Worm (Caenorhabditis elegans): ENCODE data around the gene clc-29.

The clc-29 gene

DNA sequence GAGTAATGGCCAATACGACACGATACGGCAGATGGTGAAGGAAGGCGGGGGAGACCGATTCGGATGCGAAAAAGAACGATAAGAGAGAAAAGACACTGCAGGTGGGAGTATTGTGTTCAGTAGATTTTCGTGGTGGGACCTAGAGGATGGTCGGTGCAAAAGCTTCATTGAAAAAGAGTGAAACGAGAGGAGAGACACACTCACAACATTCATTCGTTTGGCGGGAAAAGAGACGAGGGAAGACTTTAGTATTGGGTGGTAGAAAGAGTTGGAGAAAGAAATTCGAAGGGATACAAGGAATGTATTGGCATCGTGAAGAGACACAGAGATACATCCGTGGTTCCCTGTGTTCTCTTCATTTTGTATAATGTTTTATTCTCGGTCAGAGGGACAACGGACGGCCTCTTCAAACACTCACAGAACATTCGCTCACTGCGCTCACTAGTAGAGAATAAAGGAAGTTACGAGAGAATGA is 8.7 kb upstream of the clc-29 start (continued):
- TF ChIP-seq ZK337.2 (GFP tag; IDR thresholded peaks at IDR 0.05) (no peak), ztf-7 (tag; optimal IDR thresholded peaks at IDR 0.05) (peak; percentile 50), T20F7.1 (GFP tag; optimal IDR thresholded peaks at IDR 0.05) (peak; percentile 72), unc-62 (GFP tag; optimal IDR thresholded peaks at IDR 0.05 in 1 of 2) (no peak), unc-62 (tag; optimal IDR thresholded peaks at IDR 0.05) (no peak), egl-43 (GFP tag; IDR thresholded peaks at IDR 0.05) (no peak; the same call in 1 of the 2 replicates), snpc-4 (tag; optimal IDR thresholded peaks at IDR 0.05) (no peak), F37D6.2 (tag; optimal IDR thresholded peaks at IDR 0.05) (peak; percentile 50), nhr-42 (GFP tag; IDR thresholded peaks at IDR 0.05) (no peak), nhr-48 (tag; optimal IDR thresholded peaks at IDR 0.05) (peak; percentile 62), daf-8 (GFP tag; IDR thresholded peaks at IDR 0.05) (no peak), zag-1 (tag; optimal IDR thresholded peaks at IDR 0.05) (no peak), lsy-2 (tag; optimal IDR thresholded peaks at IDR 0.05) (peak; percentile 77 to 91), daf-16 (GFP tag; optimal IDR thresholded peaks at IDR 0.05) (peak in 1 of 2 experiments; percentile 28), daf-16 (tag; optimal IDR thresholded peaks at IDR 0.05) (peak; percentile 15), ama-1 (optimal IDR thresholded peaks at IDR 0.05) (peak; percentile 43), lin-13 (GFP tag; optimal IDR thresholded peaks at IDR 0.05) (peak; percentile 79), dmd-6 (GFP tag; IDR thresholded peaks at IDR 0.05) (peak; percentile 53; the same call in 1 of the 2 replicates), mdt-29 (GFP tag; IDR thresholded peaks at IDR 0.05) (no peak), R02D3.7 (tag; optimal IDR thresholded peaks at IDR 0.05) (no peak), F26F4.8 (GFP tag; conservative IDR thresholded peaks at IDR 0.05) (no peak), lin-1 (GFP tag; IDR thresholded peaks at IDR 0.05) (no peak), sdz-12 (GFP tag; optimal IDR thresholded peaks at IDR 0.05) (no peak), ceh-28 (tag; optimal IDR thresholded peaks at IDR 0.05) (no peak), hif-1 (tag; optimal IDR thresholded peaks at IDR 0.05) (peak in 1 of 2 experiments; percentile 49), daf-12 (tag; optimal IDR thresholded peaks at IDR 0.05) (no peak), ceh-32 (tag; optimal IDR thresholded peaks at IDR 0.05; ENCODE audit: poor library complexity) (no peak), ceh-44 (GFP tag; IDR thresholded peaks at IDR 0.05) (no peak), lin-39 (tag; optimal IDR thresholded peaks at IDR 0.05) (no peak), madf-9 (GFP tag; conservative IDR thresholded peaks at IDR 0.05) (no peak), ceh-82 (tag; optimal IDR thresholded peaks at IDR 0.05) (no peak), F44E2.7 (GFP tag; IDR thresholded peaks at IDR 0.05) (no peak), nhr-11 (tag; optimal IDR thresholded peaks at IDR 0.05) (peak; percentile 86), ceh-62 (tag; optimal IDR thresholded peaks at IDR 0.05) (no peak), lin-15B (tag; optimal IDR thresholded peaks at IDR 0.05) (no peak), php-3 (GFP tag; IDR thresholded peaks at IDR 0.05) (no peak), mxl-3 (GFP tag; optimal IDR thresholded peaks at IDR 0.05) (peak; percentile 71), arid-1 (GFP tag; conservative IDR thresholded peaks at IDR 0.05) (peak; percentile 27; the same call in 1 of the 2 replicates), attf-4 (tag; optimal IDR thresholded peaks at IDR 0.05) (no peak), nhr-6 (tag; optimal IDR thresholded peaks at IDR 0.05) (peak; percentile 64), pqm-1 (tag; optimal IDR thresholded peaks at IDR 0.05) (peak; percentile 3), Y75B8A.6 (GFP tag; IDR thresholded peaks at IDR 0.05) (no peak), snpc-1.2 (GFP tag; IDR thresholded peaks at IDR 0.05) (no peak), Y105C5A.15 (GFP tag; IDR thresholded peaks at IDR 0.05) (no peak), gei-8 (GFP tag; optimal IDR thresholded peaks at IDR 0.05) (no peak), hmg-1.1 (GFP tag; IDR thresholded peaks at IDR 0.05) (peak; percentile 84), pha-4 (GFP tag; IDR thresholded peaks at IDR 0.05) (no peak), pha-4 (tag; optimal IDR thresholded peaks at IDR 0.05) (peak; percentile 43), nhr-77 (tag; optimal IDR thresholded peaks at IDR 0.05) (peak; percentile 58), nhr-111 (GFP tag; optimal IDR thresholded peaks at IDR 0.05) (no peak), fos-1 (tag; optimal IDR thresholded peaks at IDR 0.05) (no peak), ctbp-1 (GFP tag; IDR thresholded peaks at IDR 0.05) (peak; percentile 65), daf-19 (GFP tag; conservative IDR thresholded peaks at IDR 0.05) (no peak)
